Worm (Caenorhabditis elegans) whole organism, midembryonic: ENCODE measurements around the gene tor-2.

Experiments
- T22C8.4 ChIP-seq: fragments of 200-800 bp; sonication (Bioruptor generic); IDR thresholded peaks from 2 replicates; pipeline ENCODE4 v1.3.6; 2022; ENCODE audit warnings: missing genetic modification characterization, missing compliant biosample characterization
- flt-1 ChIP-seq: fragments of 200-800 bp; sonication (Bioruptor generic); IDR thresholded peaks from 2 replicates; pipeline ENCODE4 v1.3.6; 2022; ENCODE audit warnings: missing genetic modification characterization, missing compliant biosample characterization
- med-1 ChIP-seq: sonication (generic microtip); optimal IDR thresholded peaks from 2 replicates; lab custom pipeline; 2017; ENCODE audit warnings: missing genetic modification characterization, mild to moderate bottlenecking, missing compliant biosample characterization, antibody characterized with exemption, missing genetic modification reagents; ENCODE audit not compliant: insufficient read depth

DNA sequence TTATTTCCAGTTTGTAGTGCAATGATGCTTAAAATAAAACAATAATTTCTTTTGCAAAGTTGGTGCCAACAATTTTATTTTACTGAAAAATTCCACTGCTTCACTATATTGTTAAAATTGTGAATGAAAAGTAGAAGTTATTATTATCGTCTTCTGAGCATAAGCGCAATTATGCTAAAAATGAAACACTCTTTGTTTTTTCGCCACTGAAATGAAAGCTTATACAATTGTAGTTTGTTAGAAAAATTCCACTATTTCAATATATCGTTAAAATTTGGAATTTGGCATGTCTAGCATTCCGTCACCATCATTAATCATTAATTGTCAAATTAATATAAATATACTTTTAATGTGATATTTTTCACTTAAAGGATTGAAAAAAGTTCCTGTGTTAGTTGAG lies 30.0 kb downstream of the tor-2 start:
- TF ChIP-seq flt-1 (no peak), med-1 (GFP tag; lab: Kevin White, UChicago) (no peak), T22C8.4 (GFP tag; lab: Robert Waterston, UW) (no peak)
